Fruit fly (Drosophila melanogaster): Measurements from ENCODE around the gene Rab11.

The Rab11 gene

dm6 chr3R:21107907-21108591 is 3.2 kb upstream of the Rab11 start, which contains the start of the genes Sec15 and rtet (continued):
- peak; percentile 54 for TF ChIP-seq CG4424 (GFP tag; optimal IDR thresholded peaks at IDR 0.05)
- TF ChIP-seq Atf3 (GFP tag; optimal IDR thresholded peaks at IDR 0.05) = no peak
- peak; percentile 33 for TF ChIP-seq az2 (GFP tag; optimal IDR thresholded peaks at IDR 0.05)
- TF ChIP-seq CG13424 (tag; optimal IDR thresholded peaks at IDR 0.05) = peak; percentile 91
- TF ChIP-seq Taf1 (GFP tag; IDR thresholded peaks at IDR 0.05) = no peak
- TF ChIP-seq eve (GFP tag; optimal IDR thresholded peaks at IDR 0.05) = no peak
- TF ChIP-seq luna (GFP tag; optimal IDR thresholded peaks at IDR 0.05) = no peak
- peak; percentile 79 for TF ChIP-seq CG9727 (GFP tag; optimal IDR thresholded peaks at IDR 0.05)
- TF ChIP-seq Hand (GFP tag; optimal IDR thresholded peaks at IDR 0.05) = no peak
- no peak for TF ChIP-seq zf30C (GFP tag; optimal IDR thresholded peaks at IDR 0.05)
- 0 out of 2 replicates have a peak, but pooled peaks have one; percentile 26 for TF ChIP-seq hbn (GFP tag; IDR thresholded peaks at IDR 0.05; ENCODE audit: partially characterized antibody)
- no peak for TF ChIP-seq CG15011 (GFP tag; optimal IDR thresholded peaks at IDR 0.05)
- TF ChIP-seq CG13296 (GFP tag; optimal IDR thresholded peaks at IDR 0.05) = peak; percentile 62
- TF ChIP-seq CG3163 (GFP tag; optimal IDR thresholded peaks at IDR 0.05) = no peak
- TF ChIP-seq gfzf (GFP tag; optimal IDR thresholded peaks at IDR 0.05) = no peak
- peak; percentile 3 for TF ChIP-seq Mes4 (GFP tag; optimal IDR thresholded peaks at IDR 0.05)
- peak; percentile 9 for TF ChIP-seq BtbVII (GFP tag; optimal IDR thresholded peaks at IDR 0.05)
- peak; percentile 75 for TF ChIP-seq onecut (GFP tag; IDR thresholded peaks at IDR 0.05)
- peak; percentile 47 for TF ChIP-seq mirr (GFP tag; optimal IDR thresholded peaks at IDR 0.05)
- TF ChIP-seq Doc2 (GFP tag; IDR thresholded peaks at IDR 0.05) = no peak
- peak; percentile 80 for TF ChIP-seq Xrp1 (GFP tag; IDR thresholded peaks at IDR 0.05)
- TF ChIP-seq CG10431 (GFP tag; optimal IDR thresholded peaks at IDR 0.05) = no peak
- peak; percentile 45 for TF ChIP-seq CG13624 (GFP tag; optimal IDR thresholded peaks at IDR 0.05)
- peak; percentile 55 for TF ChIP-seq CG30403 (GFP tag; optimal IDR thresholded peaks at IDR 0.05)
- TF ChIP-seq grn (GFP tag; optimal IDR thresholded peaks at IDR 0.05) = no peak
- TF ChIP-seq CG10366 (GFP tag; IDR thresholded peaks at IDR 0.05) = peak; percentile 62
- peak; percentile 51; the same call in 1 of the 3 replicates for TF ChIP-seq tgo (GFP tag; IDR thresholded peaks at IDR 0.05)
- TF ChIP-seq Blimp-1 (GFP tag; optimal IDR thresholded peaks at IDR 0.05) = peak; percentile 89
- TF ChIP-seq CG7928 (GFP tag; optimal IDR thresholded peaks at IDR 0.05) = no peak
- peak; percentile 22; the same call in 1 of the 3 replicates for TF ChIP-seq CG7963 (GFP tag; IDR thresholded peaks at IDR 0.05; ENCODE audit: partially characterized antibody)
- no peak for TF ChIP-seq Sox100B (GFP tag; optimal IDR thresholded peaks at IDR 0.05)
- no peak for TF ChIP-seq ap (GFP tag; IDR thresholded peaks at IDR 0.05)
- TF ChIP-seq CG14667 (GFP tag; IDR thresholded peaks at IDR 0.05) = no peak
- peak; percentile 29; the same call in 1 of the 2 replicates for TF ChIP-seq sisA (GFP tag; IDR thresholded peaks at IDR 0.05)
- TF ChIP-seq CG1529 (GFP tag; optimal IDR thresholded peaks at IDR 0.05) = no peak
- TF ChIP-seq lmd (GFP tag; IDR thresholded peaks at IDR 0.05) = peak; percentile 67
- no peak for TF ChIP-seq CG6654 (GFP tag; optimal IDR thresholded peaks at IDR 0.05)
- peak; percentile 48; the same call in 1 of the 2 replicates for TF ChIP-seq CG1024 (GFP tag; IDR thresholded peaks at IDR 0.05)
- peak; percentile 15 for TF ChIP-seq chn (GFP tag; optimal IDR thresholded peaks at IDR 0.05)
- 0 out of 3 replicates have a peak, but pooled peaks have one; percentile 43 for TF ChIP-seq Doc3 (GFP tag; IDR thresholded peaks at IDR 0.05; ENCODE audit: partially characterized antibody)
- peak; percentile 15 for TF ChIP-seq CG1602 (GFP tag; optimal IDR thresholded peaks at IDR 0.05)
- TF ChIP-seq CG16815 (GFP tag; optimal IDR thresholded peaks at IDR 0.05) = peak; percentile 29
- peak; percentile 17 for TF ChIP-seq CG18011 (GFP tag; optimal IDR thresholded peaks at IDR 0.05)
- peak; percentile 55 for TF ChIP-seq CG18619 (GFP tag; optimal IDR thresholded peaks at IDR 0.05)
- peak; percentile 55 for TF ChIP-seq CG31441 (GFP tag; IDR thresholded peaks at IDR 0.05)
- TF ChIP-seq CG12659 (GFP tag; optimal IDR thresholded peaks at IDR 0.05) = peak; percentile 70
- peak; percentile 16 for TF ChIP-seq CG5245 (GFP tag; optimal IDR thresholded peaks at IDR 0.05)
- peak; percentile 78 for TF ChIP-seq nmo (GFP tag; optimal IDR thresholded peaks at IDR 0.05)
- peak; percentile 33 for TF ChIP-seq CG9609 (GFP tag; optimal IDR thresholded peaks at IDR 0.05)
- TF ChIP-seq CG2129 (GFP tag; IDR thresholded peaks at IDR 0.05; ENCODE audit: partially characterized antibody) = no peak

Measured in whole organism, embryonic.